Worm (Caenorhabditis elegans): ENCODE measurements around the gene fbxa-141.

DNA sequence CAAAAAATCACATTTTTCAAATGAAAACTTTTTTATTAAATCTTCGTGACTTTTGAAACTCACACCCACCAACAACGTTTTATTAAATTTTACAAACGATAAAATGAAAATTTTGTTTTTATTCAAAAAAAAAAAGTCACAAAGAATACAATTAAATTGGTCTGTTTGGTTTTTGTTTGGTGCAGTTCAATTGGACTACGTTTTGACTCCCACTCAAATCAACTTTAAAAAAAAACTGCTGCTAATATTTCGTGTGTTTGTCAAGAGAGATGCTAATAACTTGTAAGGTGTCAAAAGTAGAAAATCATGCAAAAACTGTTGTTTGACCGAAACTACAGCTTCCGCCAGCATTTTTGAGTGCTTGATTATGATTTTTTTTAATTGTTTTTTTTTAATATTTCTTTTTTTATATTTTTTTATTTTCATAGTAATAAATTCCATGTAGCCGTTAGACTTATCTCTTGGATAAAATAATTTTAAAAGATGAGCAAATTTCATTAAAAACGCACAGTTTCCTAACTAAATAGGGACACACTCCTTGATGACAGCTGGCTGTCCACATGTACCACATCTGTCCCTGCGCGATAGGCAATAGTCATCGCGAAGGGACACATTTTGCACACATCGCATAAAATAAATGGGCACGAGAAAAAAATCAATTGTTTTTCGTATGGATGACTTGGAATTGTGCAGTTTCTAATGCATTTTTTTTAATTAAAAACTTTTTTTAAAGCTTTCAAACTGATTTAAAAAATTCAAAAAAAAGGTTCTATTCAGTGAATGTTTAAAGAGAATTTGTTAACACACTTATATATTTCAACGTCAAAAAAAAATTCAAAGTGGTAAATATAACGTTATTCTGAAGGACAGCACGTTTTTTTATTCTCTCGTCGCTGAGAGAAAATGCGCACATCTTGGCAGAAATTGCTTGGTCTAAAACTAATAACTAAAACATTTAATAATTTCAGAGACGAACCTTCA, 12.9 kb upstream of the fbxa-141 start:
- TF ChIP-seq ztf-23 (GFP tag; IDR thresholded peaks at IDR 0.05) = peak; percentile 89
- peak; percentile 55; the same call in 1 of the 2 replicates for TF ChIP-seq klf-2 (GFP tag; conservative IDR thresholded peaks at IDR 0.05)

Data from whole organism, midembryonic.